Fruit fly (Drosophila melanogaster) whole organism, prepupa: Measurements from ENCODE around the gene Rap1.

Experiments
- CG6854 ChIP-seq: fragments of 200-800 bp; sonication (Bioruptor generic); optimal IDR thresholded peaks from 2 replicates; lab custom pipeline; 2017; ENCODE audit warnings: missing biosample characterization, mild to moderate bottlenecking, missing genetic modification characterization
- Eip78C ChIP-seq: fragments of 200-800 bp; sonication (Bioruptor generic); peaks from one replicate; lab custom pipeline; 2016; ENCODE audit warnings: missing biosample characterization, missing genetic modification characterization
- Ets21C ChIP-seq: fragments of 200-800 bp; sonication (Bioruptor generic); optimal IDR thresholded peaks from 3 replicates; lab custom pipeline; 2016; ENCODE audit warnings: missing biosample characterization, missing genetic modification characterization
- acj6 ChIP-seq: fragments of 200-800 bp; sonication (Bioruptor generic); optimal IDR thresholded peaks from 3 replicates; lab custom pipeline; 2016; ENCODE audit warnings: missing biosample characterization, missing genetic modification characterization

DNA sequence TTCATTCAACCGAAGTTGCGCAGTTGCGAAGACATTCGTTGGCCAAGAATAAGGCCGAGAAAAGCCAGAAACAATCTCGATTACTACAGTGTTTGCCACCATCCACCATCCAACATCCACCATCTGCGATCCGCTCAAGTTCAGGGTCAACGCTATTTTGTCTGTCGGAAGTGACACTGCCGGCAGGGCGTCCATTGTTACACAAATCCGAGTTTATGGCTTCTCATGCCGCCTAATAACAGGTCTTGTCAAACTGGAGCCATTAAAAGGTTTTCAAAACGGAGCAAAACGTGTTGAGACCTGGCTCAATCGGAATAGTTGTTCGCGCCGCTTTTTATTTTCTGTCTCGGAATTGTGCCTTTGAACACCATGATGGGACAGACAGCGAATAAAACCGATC lies 43.2 kb downstream of the Rap1 start:
- TF ChIP-seq Ets21C (GFP tag; lab: Kevin White, UChicago) (no peak), Eip78C (GFP tag; lab: Kevin White, UChicago) (no peak), CG6854 (GFP tag; lab: Kevin White, UChicago) (no peak), acj6 (GFP tag; lab: Kevin White, UChicago) (no peak)
